Worm (Caenorhabditis elegans): Measurements from ENCODE around the gene ins-17.

Gene ins-17

DNA sequence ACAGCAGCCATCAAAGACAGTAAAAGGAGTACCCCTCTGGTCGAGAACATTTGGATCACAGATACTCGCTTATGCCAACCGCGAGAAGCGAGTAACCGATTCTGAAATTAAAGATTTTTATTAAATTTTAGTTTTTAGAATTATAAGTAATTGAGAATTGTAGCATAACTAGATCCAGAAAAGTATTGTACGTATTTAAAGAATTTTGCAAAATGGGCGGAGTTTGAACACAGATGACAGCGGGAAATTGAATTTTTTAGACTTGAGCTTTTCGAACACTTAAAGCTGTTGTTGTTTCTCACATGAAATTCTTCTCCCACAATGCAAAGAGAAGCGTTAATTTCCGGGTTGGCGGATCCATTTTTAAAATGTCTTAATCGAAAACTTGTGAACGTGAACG lies at the start of gene ins-17:
ins-17 (minus strand) TSS at position 101 of the 400 bp plus-strand sequence.
- no peak for TF ChIP-seq sox-4 (tag; optimal IDR thresholded peaks at IDR 0.05)
- TF ChIP-seq mab-9 (GFP tag; IDR thresholded peaks at IDR 0.05) = no peak
- no peak for TF ChIP-seq aha-1 (tag; optimal IDR thresholded peaks at IDR 0.05)
- no peak for TF ChIP-seq vab-15 (tag; optimal IDR thresholded peaks at IDR 0.05)
- no peak for TF ChIP-seq zip-4 (GFP tag; optimal IDR thresholded peaks at IDR 0.05)
- TF ChIP-seq nhr-71 (tag; optimal IDR thresholded peaks at IDR 0.05) = no peak

DNA sequence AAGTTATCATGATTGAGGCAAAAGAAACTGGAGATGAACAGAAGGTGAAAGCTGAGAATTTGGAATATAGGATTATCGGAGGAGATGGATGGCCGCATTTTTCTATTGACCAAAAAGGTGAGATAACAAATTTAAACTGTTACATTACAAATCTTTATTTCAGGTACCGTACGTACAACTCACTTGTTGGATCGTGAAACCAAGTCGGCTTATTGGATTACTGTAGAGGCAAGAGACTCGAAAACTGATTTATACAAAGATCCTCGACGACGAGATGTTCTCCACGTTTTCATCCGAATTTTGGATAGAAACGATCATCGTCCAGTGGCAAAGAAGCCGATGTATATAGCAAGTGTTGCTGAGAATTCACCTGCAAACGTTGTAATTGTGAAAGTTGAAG lies 48.6 kb upstream of the ins-17 start:
- TF ChIP-seq nhr-76 (tag; optimal IDR thresholded peaks at IDR 0.05) (no peak), blmp-1 (tag; optimal IDR thresholded peaks at IDR 0.05) (no peak), efl-1 (optimal IDR thresholded peaks at IDR 0.05) (no peak), efl-1 (GFP tag; optimal IDR thresholded peaks at IDR 0.05 in 1 of 2) (no peak), fos-1 (tag; optimal IDR thresholded peaks at IDR 0.05) (no peak), sup-37 (GFP tag; optimal IDR thresholded peaks at IDR 0.05) (no peak), grh-1 (GFP tag; IDR thresholded peaks at IDR 0.05) (no peak), egl-13 (tag; optimal IDR thresholded peaks at IDR 0.05) (no peak), tbx-2 (tag; optimal IDR thresholded peaks at IDR 0.05) (no peak), tlp-1 (tag; optimal IDR thresholded peaks at IDR 0.05) (no peak), alr-1 (tag; optimal IDR thresholded peaks at IDR 0.05; ENCODE audit: borderline replicate concordance) (no peak), fkh-4 (tag; optimal IDR thresholded peaks at IDR 0.05; ENCODE audit: borderline replicate concordance) (no peak), mdl-1 (tag; optimal IDR thresholded peaks at IDR 0.05) (no peak), rnt-1 (tag; optimal IDR thresholded peaks at IDR 0.05) (no peak), nhr-84 (tag; optimal IDR thresholded peaks at IDR 0.05) (no peak)

DNA sequence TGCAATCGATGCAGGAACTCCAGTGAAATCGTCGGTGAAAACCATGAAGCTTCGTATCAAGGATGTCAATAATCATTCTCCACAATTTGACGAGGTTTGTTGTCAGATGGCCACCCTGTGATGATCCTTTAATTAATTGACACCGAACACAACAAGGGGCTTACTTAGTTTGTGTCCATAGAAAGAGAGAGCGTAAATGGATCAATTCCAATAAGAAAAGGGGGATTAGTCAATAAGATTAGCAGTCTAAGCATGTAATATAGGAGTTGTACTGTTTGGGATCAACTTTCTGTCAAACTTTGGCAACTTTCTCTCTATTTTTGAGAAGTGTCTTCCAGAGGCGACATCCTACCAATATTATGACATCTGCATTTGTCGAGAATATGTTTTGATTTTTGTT lies 46.7 kb upstream of the ins-17 start:
- no peak for TF ChIP-seq nhr-47 (tag; optimal IDR thresholded peaks at IDR 0.05)
- no peak for TF ChIP-seq nhr-85 (tag)
- no peak for TF ChIP-seq jun-1 (tag; optimal IDR thresholded peaks at IDR 0.05)
- TF ChIP-seq nhr-77 (tag; optimal IDR thresholded peaks at IDR 0.05) = no peak
- no peak for TF ChIP-seq xbp-1 (tag; optimal IDR thresholded peaks at IDR 0.05)
- TF ChIP-seq swsn-7 (tag; optimal IDR thresholded peaks at IDR 0.05) = no peak
- TF ChIP-seq hpl-2 (GFP tag; optimal IDR thresholded peaks at IDR 0.05) = no peak
- no peak for TF ChIP-seq hlh-17 (GFP tag; optimal IDR thresholded peaks at IDR 0.05; ENCODE audit: borderline replicate concordance)
- no peak for TF ChIP-seq ceh-90 (tag; optimal IDR thresholded peaks at IDR 0.05)
- TF ChIP-seq unc-98 (GFP tag; IDR thresholded peaks at IDR 0.05) = no peak
- TF ChIP-seq nhr-71 (tag; optimal IDR thresholded peaks at IDR 0.05) = no peak
- TF ChIP-seq ama-1 (optimal IDR thresholded peaks at IDR 0.05) = no peak
- no peak for TF ChIP-seq lsy-2 (tag; optimal IDR thresholded peaks at IDR 0.05)
- TF ChIP-seq mef-2 (tag; optimal IDR thresholded peaks at IDR 0.05) = no peak
- TF ChIP-seq lin-14 (GFP tag; optimal IDR thresholded peaks at IDR 0.05) = no peak
- TF ChIP-seq zag-1 (tag; optimal IDR thresholded peaks at IDR 0.05) = no peak
- TF ChIP-seq ceh-88 (GFP tag; IDR thresholded peaks at IDR 0.05) = no peak
- TF ChIP-seq F16B12.6 (tag; optimal IDR thresholded peaks at IDR 0.05) = no peak

DNA sequence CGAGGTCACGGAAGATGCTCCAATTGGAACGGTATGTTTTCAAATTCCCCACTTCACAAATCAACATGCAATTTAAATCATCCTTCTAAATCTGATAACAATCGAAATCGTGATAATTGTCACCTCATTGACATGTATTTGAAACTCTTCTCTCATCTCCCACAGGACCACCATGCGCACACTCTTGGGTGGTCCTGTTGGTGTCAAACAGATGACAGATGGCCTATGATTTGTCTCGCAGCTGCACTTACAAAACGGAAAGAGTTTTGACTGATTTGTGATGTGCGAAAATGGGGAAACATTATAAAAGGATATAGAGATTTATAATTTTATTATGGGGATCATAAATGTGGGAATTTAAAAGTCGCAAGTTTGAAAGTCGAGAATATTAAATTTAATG lies 46.0 kb upstream of the ins-17 start:
- TF ChIP-seq lin-14 (GFP tag; optimal IDR thresholded peaks at IDR 0.05) (peak; percentile 27), Y116A8C.19 (tag; optimal IDR thresholded peaks at IDR 0.05; ENCODE audit: borderline replicate concordance) (no peak)

DNA sequence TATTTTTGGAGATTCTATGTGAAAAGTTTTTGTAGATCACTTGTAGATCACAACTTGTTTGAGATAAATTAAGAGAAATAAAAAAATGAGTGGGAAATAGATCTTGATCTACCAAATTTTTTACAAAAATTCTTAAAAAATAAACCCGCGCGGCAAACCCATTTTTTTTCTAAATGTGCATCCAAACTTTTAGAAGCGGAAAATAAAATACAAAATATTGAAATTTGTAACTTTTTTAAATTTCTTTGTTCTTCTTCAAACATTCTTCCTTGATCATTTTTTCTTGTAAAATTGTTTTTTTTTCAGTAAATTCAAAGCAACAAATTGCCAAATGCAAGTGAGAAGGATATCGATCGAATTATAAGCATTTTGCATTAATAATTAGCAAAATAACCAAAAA lies 42.7 kb upstream of the ins-17 start, which contains the start of gene cdh-4:
cdh-4 (plus strand) TSS at position 301 of the 400 bp plus-strand sequence.
- TF ChIP-seq unc-98 (GFP tag; IDR thresholded peaks at IDR 0.05) (no peak), mdl-1 (tag; optimal IDR thresholded peaks at IDR 0.05) (no peak), nhr-47 (tag; optimal IDR thresholded peaks at IDR 0.05) (no peak), fkh-8 (tag; optimal IDR thresholded peaks at IDR 0.05) (no peak), elt-2 (tag; optimal IDR thresholded peaks at IDR 0.05) (no peak), mab-9 (GFP tag; IDR thresholded peaks at IDR 0.05) (no peak), skn-1 (tag; optimal IDR thresholded peaks at IDR 0.05) (no peak), nhr-90 (tag; optimal IDR thresholded peaks at IDR 0.05; ENCODE audit: poor library complexity) (no peak), unc-30 (tag; optimal IDR thresholded peaks at IDR 0.05) (no peak), nhr-28 (tag; optimal IDR thresholded peaks at IDR 0.05) (no peak), alr-1 (tag; optimal IDR thresholded peaks at IDR 0.05; ENCODE audit: borderline replicate concordance) (no peak), fos-1 (tag; optimal IDR thresholded peaks at IDR 0.05) (no peak), tbx-2 (tag; optimal IDR thresholded peaks at IDR 0.05) (no peak), Y116A8C.19 (tag; optimal IDR thresholded peaks at IDR 0.05; ENCODE audit: borderline replicate concordance) (no peak), mef-2 (tag; optimal IDR thresholded peaks at IDR 0.05) (no peak), ceh-88 (GFP tag; IDR thresholded peaks at IDR 0.05) (no peak), ztf-4 (tag; optimal IDR thresholded peaks at IDR 0.05) (no peak)

Measured in whole organism, L1 larva.